Worm (Caenorhabditis elegans) whole organism, L3 larva: Measurements from ENCODE around the gene ctns-1.

Experiments
- R02D3.7 ChIP-seq: fragments of 150-350 bp; optimal IDR thresholded peaks from 2 replicates; lab custom pipeline; 2014; ENCODE audit warnings: missing biosample characterization, missing genetic modification characterization
- ZK546.5 ChIP-seq: sonication (generic microtip); optimal IDR thresholded peaks from 2 replicates; lab custom pipeline; 2017; ENCODE audit warnings: missing biosample characterization, missing genetic modification characterization
- aly-2 ChIP-seq: fragments of 150-350 bp; optimal IDR thresholded peaks from 2 replicates; lab custom pipeline; 2014; ENCODE audit warnings: missing biosample characterization, missing genetic modification characterization
- ama-1 ChIP-seq: fragments of 150-350 bp; optimal IDR thresholded peaks from 2 replicates; lab custom pipeline; 2018
- ceh-16 ChIP-seq: sonication (generic microtip); optimal IDR thresholded peaks from 2 replicates; lab custom pipeline; 2017; ENCODE audit warnings: missing biosample characterization, missing genetic modification characterization
- ceh-28 ChIP-seq: fragments of 150-350 bp; optimal IDR thresholded peaks from 2 replicates; lab custom pipeline; 2014; ENCODE audit warnings: missing biosample characterization, missing genetic modification reagents, missing genetic modification characterization
- ceh-82 ChIP-seq: fragments of 150-350 bp; optimal IDR thresholded peaks from 2 replicates; lab custom pipeline; 2014; ENCODE audit warnings: missing biosample characterization, missing genetic modification characterization
- ceh-9 ChIP-seq: sonication (generic microtip); optimal IDR thresholded peaks from 2 replicates; lab custom pipeline; 2018; ENCODE audit warnings: missing biosample characterization, missing genetic modification characterization
- daf-12 ChIP-seq: fragments of 150-350 bp; optimal IDR thresholded peaks from 2 replicates; lab custom pipeline; 2014; ENCODE audit warnings: missing biosample characterization, missing genetic modification reagents, missing genetic modification characterization
- egl-27 ChIP-seq: sonication (generic microtip); optimal IDR thresholded peaks from 4 replicates; lab custom pipeline; 2017; ENCODE audit warnings: missing biosample characterization, missing genetic modification reagents, missing genetic modification characterization
- egl-5 ChIP-seq: fragments of 150-350 bp; optimal IDR thresholded peaks from 2 replicates; lab custom pipeline; 2017; ENCODE audit warnings: missing biosample characterization, missing genetic modification reagents, missing genetic modification characterization, inconsistent platforms
- elt-1 ChIP-seq: fragments of 150-350 bp; optimal IDR thresholded peaks from 2 replicates; lab custom pipeline; 2014; ENCODE audit warnings: missing biosample characterization, missing genetic modification characterization
- elt-2 ChIP-seq: sonication (generic microtip); optimal IDR thresholded peaks from 2 replicates; lab custom pipeline; 2016; ENCODE audit warnings: missing genetic modification reagents, mild to moderate bottlenecking, missing genetic modification characterization, missing compliant biosample characterization
- elt-3 ChIP-seq, 3 experiments: fragments of 150-350 bp in 1 of 3; sonication (generic microtip) in 2 of 3; optimal IDR thresholded peaks; 2 replicates in 2 of 3; 4 replicates in 1 of 3; lab custom pipeline; 2014 to 2017; ENCODE audit warnings: missing biosample characterization in 3 of 3, missing genetic modification characterization in 3 of 3
- eor-1 ChIP-seq, 2 experiments: fragments of 150-350 bp; optimal IDR thresholded peaks; 2 replicates each; lab custom pipeline; 2014 to 2018; ENCODE audit warnings: missing biosample characterization in 2 of 2, missing genetic modification characterization in 2 of 2
- fkh-10 ChIP-seq: sonication (generic microtip); optimal IDR thresholded peaks from 2 replicates; lab custom pipeline; 2017; ENCODE audit warnings: missing biosample characterization, missing genetic modification reagents, missing genetic modification characterization
- fkh-2 ChIP-seq: fragments of 150-350 bp; optimal IDR thresholded peaks from 2 replicates; lab custom pipeline; 2014; ENCODE audit warnings: missing biosample characterization, missing genetic modification reagents, missing genetic modification characterization
- fos-1 ChIP-seq: fragments of 150-350 bp; optimal IDR thresholded peaks from 2 replicates; lab custom pipeline; 2014; ENCODE audit warnings: missing biosample characterization, missing genetic modification characterization
- hmg-11 ChIP-seq: sonication (generic microtip); optimal IDR thresholded peaks from 2 replicates; lab custom pipeline; 2016; ENCODE audit warnings: missing genetic modification characterization, missing compliant biosample characterization
- jun-1 ChIP-seq: fragments of 150-350 bp; optimal IDR thresholded peaks from 2 replicates; lab custom pipeline; 2014; ENCODE audit warnings: missing biosample characterization, missing genetic modification reagents, missing genetic modification characterization
- lin-15B ChIP-seq: fragments of 150-350 bp; optimal IDR thresholded peaks from 2 replicates; lab custom pipeline; 2014; ENCODE audit warnings: missing biosample characterization, missing genetic modification characterization
- lin-39 ChIP-seq: fragments of 150-350 bp; optimal IDR thresholded peaks from 2 replicates; lab custom pipeline; 2018; ENCODE audit warnings: missing biosample characterization, missing genetic modification reagents, missing genetic modification characterization
- lsy-12 ChIP-seq: sonication (generic microtip); optimal IDR thresholded peaks from 2 replicates; lab custom pipeline; 2016; ENCODE audit warnings: mild to moderate bottlenecking, missing genetic modification characterization, missing compliant biosample characterization
- mdl-1 ChIP-seq: fragments of 150-350 bp; optimal IDR thresholded peaks from 2 replicates; lab custom pipeline; 2014; ENCODE audit warnings: missing biosample characterization, missing genetic modification characterization
- mml-1 ChIP-seq: fragments of 150-350 bp; sonication (generic microtip); optimal IDR thresholded peaks from 3 replicates; lab custom pipeline; 2014; ENCODE audit warnings: missing biosample characterization, missing genetic modification characterization
- nfya-1 ChIP-seq: sonication (generic microtip); optimal IDR thresholded peaks from 2 replicates; lab custom pipeline; 2017; ENCODE audit warnings: missing genetic modification characterization, mild to moderate bottlenecking, missing compliant biosample characterization, antibody characterized with exemption, moderate library complexity; ENCODE audit not compliant: insufficient read depth
- nhr-11 ChIP-seq: fragments of 150-350 bp; optimal IDR thresholded peaks from 2 replicates; lab custom pipeline; 2014; ENCODE audit warnings: missing biosample characterization, missing genetic modification characterization
- nhr-12 ChIP-seq: fragments of 150-350 bp; optimal IDR thresholded peaks from 2 replicates; lab custom pipeline; 2014; ENCODE audit warnings: missing biosample characterization, missing genetic modification characterization
- nhr-23 ChIP-seq: fragments of 150-350 bp; optimal IDR thresholded peaks from 2 replicates; lab custom pipeline; 2014; ENCODE audit warnings: missing biosample characterization, missing genetic modification reagents, missing genetic modification characterization
- nhr-237 ChIP-seq: fragments of 150-350 bp; optimal IDR thresholded peaks from 2 replicates; lab custom pipeline; 2014; ENCODE audit warnings: missing biosample characterization, missing genetic modification characterization
- nhr-25 ChIP-seq: sonication (generic microtip); optimal IDR thresholded peaks from 2 replicates; lab custom pipeline; 2017; ENCODE audit warnings: missing biosample characterization, missing genetic modification characterization
- nhr-28 ChIP-seq: fragments of 150-350 bp; optimal IDR thresholded peaks from 2 replicates; lab custom pipeline; 2014; ENCODE audit warnings: missing biosample characterization, missing genetic modification characterization
- nhr-43 ChIP-seq: sonication (generic microtip); optimal IDR thresholded peaks from 2 replicates; lab custom pipeline; 2016; ENCODE audit warnings: mild to moderate bottlenecking, missing genetic modification characterization, missing compliant biosample characterization; ENCODE audit not compliant: poor library complexity, severe bottlenecking
- nhr-67 ChIP-seq: fragments of 150-350 bp; optimal IDR thresholded peaks from 2 replicates; lab custom pipeline; 2014; ENCODE audit warnings: missing biosample characterization, missing genetic modification characterization
- nhr-76 ChIP-seq: fragments of 150-350 bp; sonication (generic microtip); optimal IDR thresholded peaks from 5 replicates; lab custom pipeline; 2014; ENCODE audit warnings: missing biosample characterization, missing genetic modification characterization
- nhr-77 ChIP-seq: fragments of 150-350 bp; optimal IDR thresholded peaks from 2 replicates; lab custom pipeline; 2014; ENCODE audit warnings: missing biosample characterization, missing genetic modification characterization
- pha-4 ChIP-seq: fragments of 150-350 bp; optimal IDR thresholded peaks from 2 replicates; lab custom pipeline; 2014; ENCODE audit warnings: missing biosample characterization, missing genetic modification reagents, missing genetic modification characterization
- pqm-1 ChIP-seq: fragments of 150-350 bp; optimal IDR thresholded peaks from 2 replicates; lab custom pipeline; 2017; ENCODE audit warnings: missing biosample characterization, missing genetic modification characterization, inconsistent platforms
- sea-2 ChIP-seq: fragments of 150-350 bp; sonication (generic microtip); optimal IDR thresholded peaks from 4 replicates; lab custom pipeline; 2014; ENCODE audit warnings: missing biosample characterization, missing genetic modification reagents, missing genetic modification characterization
- skn-1 ChIP-seq: fragments of 150-350 bp; optimal IDR thresholded peaks from 2 replicates; lab custom pipeline; 2014; ENCODE audit warnings: missing biosample characterization, missing genetic modification characterization
- snpc-4 ChIP-seq: fragments of 150-350 bp; optimal IDR thresholded peaks from 2 replicates; lab custom pipeline; 2014; ENCODE audit warnings: missing biosample characterization, missing genetic modification characterization
- tbx-2 ChIP-seq: sonication (generic microtip); optimal IDR thresholded peaks from 2 replicates; lab custom pipeline; 2016; ENCODE audit warnings: mild to moderate bottlenecking, missing genetic modification characterization, missing compliant biosample characterization
- unc-39 ChIP-seq: sonication (generic microtip); optimal IDR thresholded peaks from 4 replicates; lab custom pipeline; 2017; ENCODE audit warnings: missing biosample characterization, missing genetic modification characterization
- unc-62 ChIP-seq: fragments of 150-350 bp; sonication (generic microtip); optimal IDR thresholded peaks from 4 replicates; lab custom pipeline; 2014; ENCODE audit warnings: missing biosample characterization, missing genetic modification reagents, missing genetic modification characterization
- zag-1 ChIP-seq: fragments of 150-350 bp; optimal IDR thresholded peaks from 2 replicates; lab custom pipeline; 2014; ENCODE audit warnings: missing biosample characterization, missing genetic modification characterization
- ztf-11 ChIP-seq: fragments of 150-350 bp; optimal IDR thresholded peaks from 2 replicates; lab custom pipeline; 2014; ENCODE audit warnings: missing biosample characterization, missing genetic modification characterization
- ztf-4 ChIP-seq: fragments of 150-350 bp; optimal IDR thresholded peaks from 2 replicates; lab custom pipeline; 2014; ENCODE audit warnings: missing biosample characterization, missing genetic modification characterization

The ctns-1 gene

ce11 chrII:8106921-8107695 is 29.6 kb downstream of the ctns-1 start, which contains the start of the genes chst-1 and C41C4.9:
TSS of gene chst-1 (minus strand) at chrII:8106971.
TSS of gene C41C4.9 (plus strand) at chrII:8107645.
- TF ChIP-seq tbx-2 (tag; lab: Kevin White, UChicago): peak; percentile 61
- no peak for TF ChIP-seq fkh-2 (tag; lab: Kevin White, UChicago)
- TF ChIP-seq aly-2 (tag; lab: Kevin White, UChicago): no peak
- no peak for TF ChIP-seq nhr-23 (tag; lab: Kevin White, UChicago)
- no peak for TF ChIP-seq fkh-10
- TF ChIP-seq egl-5: peak; percentile 0
- peak; percentile 60 for TF ChIP-seq elt-2
- no peak for TF ChIP-seq elt-1 (tag; lab: Kevin White, UChicago)
- TF ChIP-seq ceh-28: no peak
- TF ChIP-seq mml-1: no peak
- TF ChIP-seq pqm-1 (tag; lab: Kevin White, UChicago): no peak
- no peak for TF ChIP-seq egl-27
- no peak for TF ChIP-seq nhr-11 (tag; lab: Kevin White, UChicago)
- TF ChIP-seq ama-1 (lab: Kevin White, UChicago): peak; percentile 6
- TF ChIP-seq sea-2 (GFP tag; lab: Kevin White, UChicago): no peak
- TF ChIP-seq ztf-11 (tag; lab: Kevin White, UChicago): no peak
- TF ChIP-seq unc-62 (GFP tag; lab: Kevin White, UChicago): no peak
- no peak for TF ChIP-seq unc-39 (tag; lab: Kevin White, UChicago)
- TF ChIP-seq snpc-4 (tag; lab: Kevin White, UChicago): no peak
- no peak for TF ChIP-seq ZK546.5 (tag; lab: Kevin White, UChicago)
- no peak for TF ChIP-seq hmg-11 (tag; lab: Kevin White, UChicago)
- TF ChIP-seq pha-4 (tag; lab: Kevin White, UChicago): no peak
- no peak for TF ChIP-seq ceh-82
- peak; percentile 21 for TF ChIP-seq R02D3.7 (tag; lab: Kevin White, UChicago)
- TF ChIP-seq daf-12 (tag; lab: Kevin White, UChicago): no peak
- TF ChIP-seq elt-3 (tag; optimal IDR thresholded peaks at IDR 0.05; lab: Kevin White, UChicago): peak in 1 of 3 experiments; percentile 79
- no peak for TF ChIP-seq eor-1 (tag; optimal IDR thresholded peaks at IDR 0.05; lab: Kevin White, UChicago)
- no peak for TF ChIP-seq nhr-12
- peak; percentile 76 for TF ChIP-seq lsy-12 (tag; lab: Kevin White, UChicago)
- no peak for TF ChIP-seq nhr-28 (tag; lab: Kevin White, UChicago)
- TF ChIP-seq skn-1 (tag; lab: Kevin White, UChicago): peak; percentile 47
- peak; percentile 83 for TF ChIP-seq nhr-77 (tag; lab: Kevin White, UChicago)
- TF ChIP-seq nhr-25 (tag; lab: Kevin White, UChicago): peak; percentile 75
- TF ChIP-seq nhr-76 (tag; lab: Kevin White, UChicago): no peak
- no peak for TF ChIP-seq nhr-67 (tag; lab: Kevin White, UChicago)
- TF ChIP-seq lin-15B: no peak
- peak; percentile 22 for TF ChIP-seq ceh-16 (tag; lab: Kevin White, UChicago)
- no peak for TF ChIP-seq zag-1 (tag; lab: Kevin White, UChicago)
- peak; percentile 52 for TF ChIP-seq nfya-1 (tag; lab: Kevin White, UChicago)
- no peak for TF ChIP-seq nhr-237 (tag; lab: Kevin White, UChicago)
- TF ChIP-seq fos-1 (tag; lab: Kevin White, UChicago): no peak
- no peak for TF ChIP-seq ztf-4 (tag; lab: Kevin White, UChicago)
- peak; percentile 83 for TF ChIP-seq nhr-43 (tag; lab: Kevin White, UChicago)
- no peak for TF ChIP-seq ceh-9 (tag; lab: Kevin White, UChicago)
- no peak for TF ChIP-seq mdl-1
- peak; percentile 55 for TF ChIP-seq lin-39 (tag; lab: Kevin White, UChicago)
- TF ChIP-seq jun-1: no peak
